Fruit fly (Drosophila melanogaster) whole organism, wandering third instar larva: ENCODE measurements around the gene tutl.

Experiments used
- Abd-B ChIP-seq: fragments of >200 bp; optimal IDR thresholded peaks from 2 replicates; lab custom pipeline; 2017; ENCODE audit warnings: missing biosample characterization, missing genetic modification characterization
- CG9705 ChIP-seq: fragments of 200-800 bp; sonication (Bioruptor generic); optimal IDR thresholded peaks from 2 replicates; lab custom pipeline; 2018; ENCODE audit warnings: missing biosample characterization, mild to moderate bottlenecking, missing genetic modification characterization
- CrebA ChIP-seq: fragments of 200-800 bp; sonication (Bioruptor generic); optimal IDR thresholded peaks from 2 replicates; lab custom pipeline; 2016; ENCODE audit warnings: missing biosample characterization, mild to moderate bottlenecking, missing genetic modification characterization, borderline replicate concordance
- Dif ChIP-seq: fragments of 200-275, 200-300 bp; sonication (Bioruptor generic); optimal IDR thresholded peaks from 2 replicates; lab custom pipeline; 2018; ENCODE audit warnings: missing biosample characterization, missing genetic modification characterization; ENCODE audit not compliant: partially characterized antibody
- HLH106 ChIP-seq: fragments of 200-800 bp; optimal IDR thresholded peaks from 3 replicates; lab custom pipeline; 2019; ENCODE audit warnings: missing biosample characterization, mild to moderate bottlenecking, missing genetic modification characterization, moderate library complexity
- Hnf4 ChIP-seq: fragments of 200-800 bp; sonication (Bioruptor generic); optimal IDR thresholded peaks from 2 replicates; lab custom pipeline; 2016; ENCODE audit warnings: missing biosample characterization, mild to moderate bottlenecking, missing genetic modification characterization
- Hr78 ChIP-seq: fragments of >200 bp; optimal IDR thresholded peaks from 2 replicates; lab custom pipeline; 2017; ENCODE audit warnings: missing biosample characterization, missing genetic modification characterization
- Hr83 ChIP-seq: fragments of 200-300 bp; sonication (Bioruptor generic); optimal IDR thresholded peaks from 2 replicates; lab custom pipeline; 2016; ENCODE audit warnings: missing biosample characterization, mild to moderate bottlenecking, missing genetic modification characterization, moderate library complexity; ENCODE audit not compliant: poor library complexity, severe bottlenecking
- Jra ChIP-seq: sonication (Bioruptor generic); optimal IDR thresholded peaks from 2 replicates; lab custom pipeline; 2016; ENCODE audit warnings: missing biosample characterization, missing genetic modification characterization
- Mio ChIP-seq: sonication (Bioruptor generic); optimal IDR thresholded peaks from 2 replicates; lab custom pipeline; 2016; ENCODE audit warnings: missing biosample characterization, missing genetic modification characterization
- N ChIP-seq: fragments of >200 bp; optimal IDR thresholded peaks from 2 replicates; lab custom pipeline; 2018; ENCODE audit warnings: missing biosample characterization, missing external identifiers, missing genetic modification characterization
- OdsH ChIP-seq: fragments of 200-800 bp; sonication (Bioruptor generic); optimal IDR thresholded peaks from 2 replicates; lab custom pipeline; 2016; ENCODE audit warnings: missing biosample characterization, mild to moderate bottlenecking, missing genetic modification characterization
- Rel ChIP-seq, 2 experiments: fragments of 200-800 bp; sonication (Bioruptor generic) in 1 of 2; optimal IDR thresholded peaks; 2 replicates in 1 of 2; 3 replicates in 1 of 2; lab custom pipeline; 2016 to 2019; ENCODE audit warnings: mild to moderate bottlenecking in 2 of 2, missing biosample characterization in 2 of 2, missing genetic modification characterization in 2 of 2, moderate library complexity in 1 of 2
- Sp1 ChIP-seq: fragments of 200-800 bp; sonication (Bioruptor generic); optimal IDR thresholded peaks from 3 replicates; lab custom pipeline; 2019; ENCODE audit warnings: missing biosample characterization, mild to moderate bottlenecking, missing genetic modification characterization, moderate library complexity
- Vsx2 ChIP-seq: fragments of 200-300, 225-300 bp; sonication (Bioruptor generic); optimal IDR thresholded peaks from 2 replicates; lab custom pipeline; 2018; ENCODE audit warnings: missing biosample characterization, missing genetic modification characterization; ENCODE audit not compliant: partially characterized antibody
- br ChIP-seq: fragments of 200-800 bp; sonication (Bioruptor generic); optimal IDR thresholded peaks from 2 replicates; lab custom pipeline; 2016; ENCODE audit warnings: missing biosample characterization, missing genetic modification characterization
- brk ChIP-seq: fragments of 200-800 bp; sonication (Bioruptor generic); optimal IDR thresholded peaks from 2 replicates; lab custom pipeline; 2016; ENCODE audit warnings: missing biosample characterization, mild to moderate bottlenecking, missing genetic modification characterization
- dl ChIP-seq, 2 experiments: fragments of 175-275, 200-275 bp in 1 of 2; fragments of 200-275 bp in 1 of 2; sonication (Bioruptor generic); optimal IDR thresholded peaks; lab custom pipeline; 2018; ENCODE audit warnings: mild to moderate bottlenecking in 2 of 2, missing biosample characterization in 2 of 2, missing genetic modification characterization in 2 of 2, moderate library complexity in 2 of 2; ENCODE audit not compliant: partially characterized antibody in 2 of 2, insufficient read depth in 1 of 2
- dmrt93B ChIP-seq: fragments of 200-800 bp; sonication (Bioruptor generic); optimal IDR thresholded peaks from 2 replicates; lab custom pipeline; 2018; ENCODE audit warnings: missing biosample characterization, mild to moderate bottlenecking, missing genetic modification characterization
- dsf ChIP-seq: sonication (Bioruptor generic); optimal IDR thresholded peaks from 2 replicates; lab custom pipeline; 2016; ENCODE audit warnings: missing biosample characterization, missing genetic modification characterization, borderline replicate concordance
- ey ChIP-seq: fragments of 200-800 bp; sonication (Bioruptor generic); optimal IDR thresholded peaks from 2 replicates; lab custom pipeline; 2016; ENCODE audit warnings: missing biosample characterization, missing genetic modification characterization
- foxo ChIP-seq, 2 experiments: fragments of 200-800 bp; sonication (Bioruptor generic); optimal IDR thresholded peaks; 2 replicates in 1 of 2; 3 replicates in 1 of 2; lab custom pipeline; 2016 to 2017; ENCODE audit warnings: missing biosample characterization in 2 of 2, missing genetic modification characterization in 2 of 2
- fru ChIP-seq: fragments of 200-800 bp; sonication (Bioruptor generic); optimal IDR thresholded peaks from 3 replicates; lab custom pipeline; 2016; ENCODE audit warnings: missing biosample characterization, mild to moderate bottlenecking, missing genetic modification characterization
- h ChIP-seq: fragments of 200-800 bp; sonication (Bioruptor generic); optimal IDR thresholded peaks from 3 replicates; lab custom pipeline; 2016; ENCODE audit warnings: missing biosample characterization, mild to moderate bottlenecking, missing genetic modification characterization
- jim ChIP-seq: fragments of 175-275, 200-325 bp; sonication (Bioruptor generic); optimal IDR thresholded peaks from 2 replicates; lab custom pipeline; 2016; ENCODE audit warnings: missing biosample characterization, mild to moderate bottlenecking, missing genetic modification characterization
- lola ChIP-seq: fragments of >200 bp; optimal IDR thresholded peaks from 2 replicates; lab custom pipeline; 2017; ENCODE audit warnings: missing biosample characterization, missing genetic modification characterization
- pan ChIP-seq: fragments of >200 bp; optimal IDR thresholded peaks from 2 replicates; lab custom pipeline; 2017
- psq ChIP-seq: fragments of 200-800 bp; sonication (Bioruptor generic); optimal IDR thresholded peaks from 3 replicates; lab custom pipeline; 2017; ENCODE audit warnings: missing biosample characterization, mild to moderate bottlenecking, missing genetic modification characterization, moderate library complexity
- rgr ChIP-seq: fragments of 200-800 bp; sonication (Bioruptor generic); optimal IDR thresholded peaks from 3 replicates; lab custom pipeline; 2016; ENCODE audit warnings: missing biosample characterization, mild to moderate bottlenecking, missing genetic modification characterization
- sage ChIP-seq: fragments of 200-800 bp; sonication (Bioruptor generic); optimal IDR thresholded peaks from 2 replicates; lab custom pipeline; 2016; ENCODE audit warnings: missing biosample characterization, mild to moderate bottlenecking, missing genetic modification characterization
- sv ChIP-seq: fragments of 200-800 bp; sonication (Bioruptor generic); optimal IDR thresholded peaks from 3 replicates; lab custom pipeline; 2016; ENCODE audit warnings: missing biosample characterization, missing genetic modification characterization
- tai ChIP-seq: sonication (Bioruptor generic); optimal IDR thresholded peaks from 2 replicates; lab custom pipeline; 2016; ENCODE audit warnings: missing biosample characterization, missing genetic modification characterization
- usp ChIP-seq: fragments of >200 bp; optimal IDR thresholded peaks from 2 replicates; lab custom pipeline; 2017; ENCODE audit warnings: missing biosample characterization, missing genetic modification characterization
- woc ChIP-seq: sonication (Bioruptor generic); optimal IDR thresholded peaks from 2 replicates; lab custom pipeline; 2016; ENCODE audit warnings: missing biosample characterization, mild to moderate bottlenecking, missing genetic modification characterization

The tutl gene

dm6 chr2L:4352675-4353074 lies 69.7 kb downstream of the tutl start, which contains the start of gene CG15429:
Gene CG15429 (plus strand): TSS chr2L:4352975.
- no peak for TF ChIP-seq N (GFP tag; lab: Kevin White, UChicago)

dm6 chr2L:4355066-4355465 lies 72.1 kb downstream of the tutl start:
- TF ChIP-seq br (GFP tag; lab: Kevin White, UChicago), result no peak
- no peak for TF ChIP-seq h (GFP tag; lab: Kevin White, UChicago)
- TF ChIP-seq psq (GFP tag; lab: Kevin White, UChicago), result no peak
- TF ChIP-seq Dif, result no peak
- TF ChIP-seq CG9705 (GFP tag; lab: Kevin White, UChicago), result no peak
- no peak for TF ChIP-seq Vsx2 (GFP tag; lab: Kevin White, UChicago)
- TF ChIP-seq dsf (GFP tag; lab: Kevin White, UChicago), result no peak
- TF ChIP-seq Mio (GFP tag; lab: Kevin White, UChicago), result no peak
- TF ChIP-seq rgr (GFP tag; lab: Kevin White, UChicago), result no peak
- no peak for TF ChIP-seq brk (GFP tag; lab: Kevin White, UChicago)
- TF ChIP-seq Hr78 (GFP tag; lab: Kevin White, UChicago), result no peak
- TF ChIP-seq dl (GFP tag; optimal IDR thresholded peaks at IDR 0.05; lab: Kevin White, UChicago; ENCODE audit: insufficient read depth in 1 of 2, partially characterized antibody in 2 of 2), result no peak
- no peak for TF ChIP-seq woc
- TF ChIP-seq dmrt93B, result no peak
- TF ChIP-seq, all 38 proteins: peak for 0

dm6 chr2L:4359156-4359555 lies 76.2 kb downstream of the tutl start:
- TF ChIP-seq psq (GFP tag; lab: Kevin White, UChicago), result no peak
- no peak for TF ChIP-seq HLH106
- TF ChIP-seq Hr78 (GFP tag; lab: Kevin White, UChicago), result no peak
- no peak for TF ChIP-seq rgr (GFP tag; lab: Kevin White, UChicago)
- TF ChIP-seq N (GFP tag; lab: Kevin White, UChicago), result no peak
- no peak for TF ChIP-seq lola (GFP tag; lab: Kevin White, UChicago)
- TF ChIP-seq Abd-B (GFP tag; lab: Kevin White, UChicago), result no peak
- no peak for TF ChIP-seq Dif
- TF ChIP-seq Hr83 (GFP tag; lab: Kevin White, UChicago), result no peak
- no peak for TF ChIP-seq usp (GFP tag; lab: Kevin White, UChicago)
- no peak for TF ChIP-seq pan (lab: Kevin White, UChicago)
- no peak for TF ChIP-seq h (GFP tag; lab: Kevin White, UChicago)
- TF ChIP-seq Jra (GFP tag; lab: Kevin White, UChicago), result no peak

- TF ChIP-seq br (GFP tag; lab: Kevin White, UChicago), result no peak
- no peak for TF ChIP-seq CG9705 (GFP tag; lab: Kevin White, UChicago)
- no peak for TF ChIP-seq fru (GFP tag; lab: Kevin White, UChicago)
- TF ChIP-seq tai (GFP tag; lab: Kevin White, UChicago), result no peak
- TF ChIP-seq ey (GFP tag; lab: Kevin White, UChicago), result peak; percentile 5
Measured at dm6 chr2L:4360882-4361281, 77.9 kb downstream of the tutl start.

dm6 chr2L:4361438-4361975 lies 78.6 kb downstream of the tutl start, which contains the start of gene Traf4:
Gene Traf4 (plus strand): TSS chr2L:4361925.
- TF ChIP-seq rgr (GFP tag; lab: Kevin White, UChicago), result peak; percentile 26
- TF ChIP-seq Jra (GFP tag; lab: Kevin White, UChicago), result no peak
- TF ChIP-seq jim (GFP tag; lab: Kevin White, UChicago), result no peak
- TF ChIP-seq woc, result peak; percentile 27
- peak; percentile 46 for TF ChIP-seq HLH106
- TF ChIP-seq CrebA, result no peak
- TF ChIP-seq OdsH (GFP tag; lab: Kevin White, UChicago), result peak; percentile 33
- peak in 1 of 2 experiments; percentile 62 for TF ChIP-seq foxo (GFP tag; optimal IDR thresholded peaks at IDR 0.05; lab: Kevin White, UChicago)
- TF ChIP-seq sage (GFP tag; lab: Kevin White, UChicago), result no peak
- peak; percentile 26 for TF ChIP-seq brk (GFP tag; lab: Kevin White, UChicago)
- peak; percentile 54 for TF ChIP-seq h (GFP tag; lab: Kevin White, UChicago)
- TF ChIP-seq fru (GFP tag; lab: Kevin White, UChicago), result peak; percentile 32
- peak; percentile 19 for TF ChIP-seq br (GFP tag; lab: Kevin White, UChicago)
- TF ChIP-seq psq (GFP tag; lab: Kevin White, UChicago), result peak; percentile 83
- TF ChIP-seq Hnf4 (GFP tag; lab: Kevin White, UChicago), result peak; percentile 40
- no peak for TF ChIP-seq Hr78 (GFP tag; lab: Kevin White, UChicago)
- no peak for TF ChIP-seq lola (GFP tag; lab: Kevin White, UChicago)
- TF ChIP-seq usp (GFP tag; lab: Kevin White, UChicago), result no peak
- TF ChIP-seq Abd-B (GFP tag; lab: Kevin White, UChicago), result no peak
- TF ChIP-seq Sp1 (GFP tag; lab: Kevin White, UChicago), result peak; percentile 38
- TF ChIP-seq sv (GFP tag; lab: Kevin White, UChicago), result no peak
- no peak for TF ChIP-seq Rel (GFP tag; optimal IDR thresholded peaks at IDR 0.05; lab: Kevin White, UChicago)
- no peak for TF ChIP-seq Rel (tag; optimal IDR thresholded peaks at IDR 0.05; lab: Kevin White, UChicago)
- TF ChIP-seq, all 38 proteins: peak for 12
